Fruit fly (Drosophila melanogaster) whole organism: ENCODE measurements around the gene Rich.

ENCODE experiments used
- CG8478 ChIP-seq: fragments of >200 bp; optimal IDR thresholded peaks from 2 replicates; lab custom pipeline; 2018; ENCODE audit warnings: inconsistent platforms
- Dll ChIP-seq: fragments of >200 bp; optimal IDR thresholded peaks from 2 replicates; lab custom pipeline; 2017
- pan ChIP-seq: fragments of >200 bp; optimal IDR thresholded peaks from 2 replicates; lab custom pipeline; 2017
- psq ChIP-seq: fragments of >200 bp; optimal IDR thresholded peaks from 2 replicates; lab custom pipeline; 2017
- usp ChIP-seq: fragments of >200 bp; optimal IDR thresholded peaks from 2 replicates; lab custom pipeline; 2017; ENCODE audit warnings: missing biosample characterization, missing genetic modification characterization, mixed read lengths

- TF ChIP-seq Dll (lab: Kevin White, UChicago), result no peak
- no peak for TF ChIP-seq CG8478 (lab: Kevin White, UChicago)
- TF ChIP-seq psq, result no peak
- TF ChIP-seq pan (lab: Kevin White, UChicago), result no peak
- no peak for TF ChIP-seq usp (GFP tag; lab: Kevin White, UChicago)
Observed at dm6 chr3L:22276614-22277013, 13.9 kb upstream of the Rich start.
